Fruit fly (Drosophila melanogaster): Measurements from ENCODE around the gene Adgf-C.

- no peak for TF ChIP-seq Sin3A (optimal IDR thresholded peaks at IDR 0.05)
- TF ChIP-seq insv (optimal IDR thresholded peaks at IDR 0.05): no peak
- TF ChIP-seq h (optimal IDR thresholded peaks at IDR 0.05): no peak
- TF ChIP-seq Myc (optimal IDR thresholded peaks at IDR 0.05): no peak
- no peak for TF ChIP-seq psq (optimal IDR thresholded peaks at IDR 0.05)
- TF ChIP-seq ttk (optimal IDR thresholded peaks at IDR 0.05): no peak
Measured at dm6 chr3R:13715674-13716454, 9.3 kb downstream of the Adgf-C start.
